Worm (Caenorhabditis elegans): ENCODE data around the gene Y51H4A.1.

The Y51H4A.1 gene

ce11 chrIV:16503049-16503448, 26.0 kb upstream of the Y51H4A.1 start:
- TF ChIP-seq lin-11 (tag; optimal IDR thresholded peaks at IDR 0.05) (no peak), ceh-34 (tag; optimal IDR thresholded peaks at IDR 0.05) (no peak), sdc-2 (tag; optimal IDR thresholded peaks at IDR 0.05) (no peak), che-1 (tag; optimal IDR thresholded peaks at IDR 0.05) (no peak), ceh-30 (tag; optimal IDR thresholded peaks at IDR 0.05) (no peak), ceh-48 (tag; optimal IDR thresholded peaks at IDR 0.05) (no peak), fkh-6 (tag; optimal IDR thresholded peaks at IDR 0.05) (no peak), Y22D7AL.16 (tag; optimal IDR thresholded peaks at IDR 0.05) (no peak), npax-4 (tag; optimal IDR thresholded peaks at IDR 0.05) (no peak), pros-1 (tag; optimal IDR thresholded peaks at IDR 0.05) (no peak), sox-4 (tag; optimal IDR thresholded peaks at IDR 0.05) (no peak), sox-2 (GFP tag; IDR thresholded peaks at IDR 0.05) (no peak), mec-3 (tag; optimal IDR thresholded peaks at IDR 0.05; ENCODE audit: borderline replicate concordance) (no peak)

ce11 chrIV:16502387-16502786, 25.3 kb upstream of the Y51H4A.1 start:
- TF ChIP-seq lin-11 (tag; optimal IDR thresholded peaks at IDR 0.05) (no peak), che-1 (tag; optimal IDR thresholded peaks at IDR 0.05) (no peak), pat-9 (tag; optimal IDR thresholded peaks at IDR 0.05) (no peak), ceh-14 (tag; optimal IDR thresholded peaks at IDR 0.05) (no peak)

- no peak for TF ChIP-seq zip-5 (tag; optimal IDR thresholded peaks at IDR 0.05)
- no peak for TF ChIP-seq madf-2 (tag; optimal IDR thresholded peaks at IDR 0.05)
- no peak for TF ChIP-seq pha-4 (tag; optimal IDR thresholded peaks at IDR 0.05)
- no peak for TF ChIP-seq odd-2 (tag; optimal IDR thresholded peaks at IDR 0.05)
- no peak for TF ChIP-seq ceh-9 (tag; optimal IDR thresholded peaks at IDR 0.05)
- peak; percentile 56 for TF ChIP-seq dve-1 (tag; optimal IDR thresholded peaks at IDR 0.05)
- no peak for TF ChIP-seq gmeb-2 (tag; optimal IDR thresholded peaks at IDR 0.05)
- TF ChIP-seq Y22D7AL.16 (tag; optimal IDR thresholded peaks at IDR 0.05): no peak
- no peak for TF ChIP-seq dmd-4 (tag; optimal IDR thresholded peaks at IDR 0.05; ENCODE audit: borderline replicate concordance)
- no peak for TF ChIP-seq ttx-3 (tag; optimal IDR thresholded peaks at IDR 0.05)
- no peak for TF ChIP-seq fkh-6 (tag; optimal IDR thresholded peaks at IDR 0.05)
- TF ChIP-seq mec-3 (tag; optimal IDR thresholded peaks at IDR 0.05; ENCODE audit: borderline replicate concordance): no peak
- TF ChIP-seq ceh-18 (tag; optimal IDR thresholded peaks at IDR 0.05): no peak
- no peak for TF ChIP-seq ref-2 (tag; optimal IDR thresholded peaks at IDR 0.05)
- no peak for TF ChIP-seq pax-1 (tag; optimal IDR thresholded peaks at IDR 0.05)
- TF ChIP-seq rnt-1 (tag; optimal IDR thresholded peaks at IDR 0.05): no peak
- no peak for TF ChIP-seq ets-4 (tag; optimal IDR thresholded peaks at IDR 0.05)
- TF ChIP-seq unc-3 (GFP tag; conservative IDR thresholded peaks at IDR 0.05): no peak
- TF ChIP-seq unc-3 (tag; optimal IDR thresholded peaks at IDR 0.05): no peak
- TF ChIP-seq hlh-6 (tag; optimal IDR thresholded peaks at IDR 0.05): no peak
- TF ChIP-seq ama-1 (optimal IDR thresholded peaks at IDR 0.05): no peak
- no peak for TF ChIP-seq ceh-45 (GFP tag; IDR thresholded peaks at IDR 0.05)
- no peak for TF ChIP-seq lin-11 (tag; optimal IDR thresholded peaks at IDR 0.05)
- no peak for TF ChIP-seq K09A11.1 (tag; optimal IDR thresholded peaks at IDR 0.05; ENCODE audit: insufficient read depth)
- TF ChIP-seq C08G9.2 (tag; optimal IDR thresholded peaks at IDR 0.05): no peak
- TF ChIP-seq F13H6.1 (tag; optimal IDR thresholded peaks at IDR 0.05): no peak
- TF ChIP-seq tbx-2 (tag; optimal IDR thresholded peaks at IDR 0.05): no peak
- no peak for TF ChIP-seq ceh-2 (tag; optimal IDR thresholded peaks at IDR 0.05)
- peak; percentile 76 for TF ChIP-seq elt-2 (tag; optimal IDR thresholded peaks at IDR 0.05)
- TF ChIP-seq npax-4 (tag; optimal IDR thresholded peaks at IDR 0.05): no peak
- TF ChIP-seq K02D7.2 (tag; optimal IDR thresholded peaks at IDR 0.05): no peak
- TF ChIP-seq unc-55 (GFP tag; optimal IDR thresholded peaks at IDR 0.05): peak; percentile 53
- TF ChIP-seq nfya-1 (tag; optimal IDR thresholded peaks at IDR 0.05): peak; percentile 36
- TF ChIP-seq ztf-16 (tag; optimal IDR thresholded peaks at IDR 0.05): no peak
- no peak for TF ChIP-seq che-1 (tag; optimal IDR thresholded peaks at IDR 0.05)
- no peak for TF ChIP-seq ceh-19 (GFP tag; optimal IDR thresholded peaks at IDR 0.05)
- peak; percentile 41 for TF ChIP-seq unc-42 (tag; optimal IDR thresholded peaks at IDR 0.05)
- peak; percentile 25 for TF ChIP-seq ceh-31 (tag; optimal IDR thresholded peaks at IDR 0.05)
- no peak for TF ChIP-seq nhr-11 (tag; optimal IDR thresholded peaks at IDR 0.05)
- TF ChIP-seq sdc-2 (tag; optimal IDR thresholded peaks at IDR 0.05): no peak
- no peak for TF ChIP-seq hlh-8 (tag; optimal IDR thresholded peaks at IDR 0.05)
These were observed 24.8 kb upstream of the Y51H4A.1 start for ce11 chrIV:16501855-16502254.
